Fruit fly (Drosophila melanogaster): ENCODE data around the gene Ets65A.

- TF ChIP-seq CG8478 (optimal IDR thresholded peaks at IDR 0.05) (no peak), CTCF (optimal IDR thresholded peaks at IDR 0.05) (no peak)
These were observed 14.0 kb downstream of the Ets65A start for dm6 chr3L:6111458-6111857.

Measured in S2 (cell line).